Worm (Caenorhabditis elegans): Measurements from ENCODE around the gene ttr-50.

ce11 chrIV:11638016-11638415 lies 2.8 kb downstream of the ttr-50 start, which contains the start of gene rbm-17:
- TF ChIP-seq flt-1 (GFP tag; IDR thresholded peaks at IDR 0.05) (no peak), T22C8.4 (GFP tag; IDR thresholded peaks at IDR 0.05) (no peak), tab-1 (GFP tag; IDR thresholded peaks at IDR 0.05) (no peak), klf-2 (GFP tag; conservative IDR thresholded peaks at IDR 0.05) (no peak), ztf-23 (GFP tag; IDR thresholded peaks at IDR 0.05) (no peak), cog-1 (tag; optimal IDR thresholded peaks at IDR 0.05) (no peak), ztf-29 (GFP tag; IDR thresholded peaks at IDR 0.05) (no peak), ref-1 (GFP tag; conservative IDR thresholded peaks at IDR 0.05) (no peak)

Measured in whole organism, midembryonic.